Worm (Caenorhabditis elegans): Measurements from ENCODE around the gene F54C9.14.

- TF ChIP-seq fos-1 (tag; optimal IDR thresholded peaks at IDR 0.05) (no peak), alr-1 (tag; optimal IDR thresholded peaks at IDR 0.05; ENCODE audit: borderline replicate concordance) (no peak), nhr-12 (tag; optimal IDR thresholded peaks at IDR 0.05) (no peak), isw-1 (GFP tag; IDR thresholded peaks at IDR 0.05) (no peak), nhr-77 (tag; optimal IDR thresholded peaks at IDR 0.05) (no peak), fkh-10 (GFP tag; optimal IDR thresholded peaks at IDR 0.05) (no peak), skn-1 (tag; optimal IDR thresholded peaks at IDR 0.05) (no peak), zip-4 (GFP tag; optimal IDR thresholded peaks at IDR 0.05) (no peak), dpl-1 (GFP tag; optimal IDR thresholded peaks at IDR 0.05) (peak in 1 of 3 experiments; percentile 27), lin-13 (GFP tag; optimal IDR thresholded peaks at IDR 0.05) (no peak), unc-86 (tag; optimal IDR thresholded peaks at IDR 0.05) (no peak), nhr-90 (tag; optimal IDR thresholded peaks at IDR 0.05; ENCODE audit: poor library complexity) (no peak)
Measured at ce11 chrII:8566806-8567266, 4.7 kb downstream of the F54C9.14 start, which contains the start of gene F54C9.3.
